Fruit fly (Drosophila melanogaster) whole organism, embryonic: ENCODE results near the gene CG3703.

Source experiments
- Atf3 ChIP-seq: fragments of 200-800 bp; sonication (Bioruptor generic); optimal IDR thresholded peaks from 3 replicates; lab custom pipeline; 2016; ENCODE audit warnings: missing biosample characterization, missing genetic modification characterization
- B-H1 ChIP-seq: fragments of 200-800 bp; sonication (Bioruptor generic); IDR thresholded peaks from 3 replicates; pipeline ENCODE4 v1.3.6; 2022; ENCODE audit warnings: missing biosample characterization, missing genetic modification characterization
- C15 ChIP-seq: fragments of 200-800 bp; sonication (Bioruptor generic); IDR thresholded peaks from 3 replicates; pipeline ENCODE4 v1.3.6; 2022; ENCODE audit warnings: missing biosample characterization, missing genetic modification characterization
- CG10321 ChIP-seq: fragments of 200-800 bp; sonication (Bioruptor generic); IDR thresholded peaks from 2 replicates; pipeline ENCODE4 v1.3.6; 2022; ENCODE audit warnings: missing biosample characterization, missing genetic modification characterization
- CG11695 ChIP-seq: fragments of 200-800 bp; sonication (Bioruptor generic); IDR thresholded peaks from 3 replicates; pipeline ENCODE4 v1.3.6; 2022; ENCODE audit warnings: missing biosample characterization, missing genetic modification characterization
- CG12299 ChIP-seq: fragments of 200-800 bp; sonication (Bioruptor generic); optimal IDR thresholded peaks from 2 replicates; lab custom pipeline; 2018; ENCODE audit warnings: missing biosample characterization, mild to moderate bottlenecking, missing genetic modification characterization
- CG12659 ChIP-seq: fragments of 200-800 bp; sonication (Bioruptor generic); optimal IDR thresholded peaks from 3 replicates; lab custom pipeline; 2017; ENCODE audit warnings: mild to moderate bottlenecking, missing biosample characterization, missing genetic modification reagents, missing genetic modification characterization
- CG12744 ChIP-seq: fragments of 200-800 bp; sonication (Bioruptor generic); optimal IDR thresholded peaks from 2 replicates; lab custom pipeline; 2016; ENCODE audit warnings: missing biosample characterization, missing genetic modification characterization
- CG12769 ChIP-seq: fragments of 200-800 bp; sonication (Bioruptor generic); optimal IDR thresholded peaks from 2 replicates; lab custom pipeline; 2019; ENCODE audit warnings: missing biosample characterization, mild to moderate bottlenecking, missing genetic modification characterization, moderate library complexity
- CG13424 ChIP-seq: fragments of 200-800 bp; sonication (Bioruptor generic); optimal IDR thresholded peaks from 2 replicates; lab custom pipeline; 2019; ENCODE audit warnings: missing biosample characterization, mild to moderate bottlenecking, missing genetic modification characterization, moderate library complexity
- CG15601 ChIP-seq: fragments of 200-800 bp; sonication (Bioruptor generic); optimal IDR thresholded peaks from 3 replicates; lab custom pipeline; 2019; ENCODE audit warnings: missing biosample characterization, mild to moderate bottlenecking, missing genetic modification characterization, moderate library complexity
- CG18599 ChIP-seq: fragments of 200-800 bp; sonication (Bioruptor generic); optimal IDR thresholded peaks from 3 replicates; lab custom pipeline; 2017; ENCODE audit warnings: missing biosample characterization, missing genetic modification characterization, mild to moderate bottlenecking, moderate library complexity, missing genetic modification reagents
- CG3065 ChIP-seq: fragments of 200-800 bp; sonication (Bioruptor generic); optimal IDR thresholded peaks from 2 replicates; lab custom pipeline; 2016; ENCODE audit warnings: missing biosample characterization, missing genetic modification characterization
- CG3281 ChIP-seq: fragments of 200-800 bp; sonication (Bioruptor generic); optimal IDR thresholded peaks from 3 replicates; lab custom pipeline; 2017; ENCODE audit warnings: missing biosample characterization, mild to moderate bottlenecking, missing genetic modification characterization
- CG3847 ChIP-seq: fragments of 200-800 bp; sonication (Bioruptor generic); IDR thresholded peaks from 2 replicates; pipeline ENCODE4 v1.3.6; 2022; ENCODE audit warnings: missing biosample characterization, missing genetic modification characterization
- CG6765 ChIP-seq: fragments of 200-800 bp; sonication (Bioruptor generic); optimal IDR thresholded peaks from 3 replicates; lab custom pipeline; 2017; ENCODE audit warnings: missing biosample characterization, mild to moderate bottlenecking, missing genetic modification characterization
- CG6813 ChIP-seq: fragments of 200-800 bp; sonication (Bioruptor generic); optimal IDR thresholded peaks from 2 replicates; lab custom pipeline; 2017; ENCODE audit warnings: missing biosample characterization, missing genetic modification characterization, mild to moderate bottlenecking, moderate library complexity, missing genetic modification reagents
- D ChIP-seq, 2 experiments: fragments of 200-800 bp in 1 of 2; fragments of >200 bp in 1 of 2; sonication (Bioruptor generic) in 1 of 2; optimal IDR thresholded peaks; 2 replicates in 1 of 2; 3 replicates in 1 of 2; lab custom pipeline; 2017; ENCODE audit warnings: mild to moderate bottlenecking in 1 of 2, missing biosample characterization in 1 of 2, missing genetic modification characterization in 1 of 2, missing genetic modification reagents in 1 of 2
- Dek ChIP-seq: fragments of 200-800 bp; sonication (Bioruptor generic); optimal IDR thresholded peaks from 3 replicates; lab custom pipeline; 2019; ENCODE audit warnings: missing biosample characterization, mild to moderate bottlenecking, missing genetic modification characterization, moderate library complexity
- Dll ChIP-seq: fragments of 200-800 bp; sonication (Bioruptor generic); IDR thresholded peaks from 4 replicates; pipeline ENCODE4 v1.3.6; 2022; ENCODE audit warnings: missing biosample characterization, missing genetic modification characterization; ENCODE audit not compliant: partially characterized antibody
- Drgx ChIP-seq: fragments of 200-800 bp; sonication (Bioruptor generic); IDR thresholded peaks from 2 replicates; pipeline ENCODE4 v1.3.6; 2022; ENCODE audit warnings: missing biosample characterization, missing genetic modification characterization
- Elba2 ChIP-seq: fragments of 200-800 bp; sonication (Bioruptor generic); optimal IDR thresholded peaks from 3 replicates; lab custom pipeline; 2016; ENCODE audit warnings: missing biosample characterization, missing genetic modification characterization
- Fer2 ChIP-seq: fragments of 200-800 bp; sonication (Bioruptor generic); optimal IDR thresholded peaks from 2 replicates; lab custom pipeline; 2018; ENCODE audit warnings: missing biosample characterization, mild to moderate bottlenecking, missing genetic modification characterization, moderate library complexity
- H2.0 ChIP-seq: fragments of 200-800 bp; sonication (Bioruptor generic); IDR thresholded peaks from 2 replicates; pipeline ENCODE4 v1.3.6; 2022; ENCODE audit warnings: missing biosample characterization, missing genetic modification characterization
- Hr78 ChIP-seq, 2 experiments: fragments of 200-800 bp in 1 of 2; fragments of >200 bp in 1 of 2; sonication (Bioruptor generic) in 1 of 2; optimal IDR thresholded peaks; 2 replicates each; lab custom pipeline; 2017 to 2019; ENCODE audit warnings: missing biosample characterization in 2 of 2, missing genetic modification characterization in 2 of 2, mild to moderate bottlenecking in 1 of 2, moderate library complexity in 1 of 2
- Mes4 ChIP-seq: fragments of 200-800 bp; sonication (Bioruptor generic); optimal IDR thresholded peaks from 2 replicates; lab custom pipeline; 2016; ENCODE audit warnings: missing biosample characterization, missing genetic modification characterization
- Myb ChIP-seq: fragments of 200-800 bp; sonication (Bioruptor generic); optimal IDR thresholded peaks from 2 replicates; lab custom pipeline; 2016; ENCODE audit warnings: missing biosample characterization, missing genetic modification characterization
- Nf-YC ChIP-seq: fragments of 200-800 bp; optimal IDR thresholded peaks from 3 replicates; lab custom pipeline; 2019; ENCODE audit warnings: missing biosample characterization, mild to moderate bottlenecking, missing genetic modification characterization, moderate library complexity
- Poxn ChIP-seq: fragments of 200-800 bp; sonication (Bioruptor generic); IDR thresholded peaks from 2 replicates; pipeline ENCODE4 v1.3.6; 2022; ENCODE audit warnings: missing biosample characterization, missing genetic modification characterization
- Sox100B ChIP-seq: fragments of 200-800 bp; sonication (Bioruptor generic); optimal IDR thresholded peaks from 3 replicates; lab custom pipeline; 2018; ENCODE audit warnings: missing biosample characterization, mild to moderate bottlenecking, missing genetic modification characterization
- aop ChIP-seq: fragments of 200-800 bp; sonication (Bioruptor generic); IDR thresholded peaks from 2 replicates; pipeline ENCODE4 v1.3.6; 2022; ENCODE audit warnings: missing biosample characterization, missing genetic modification characterization
- ash1 ChIP-seq: fragments of 200-800 bp; sonication (Bioruptor generic); optimal IDR thresholded peaks from 2 replicates; lab custom pipeline; 2018; ENCODE audit warnings: missing biosample characterization, mild to moderate bottlenecking, missing genetic modification characterization
- crc ChIP-seq: fragments of 200-800 bp; sonication (Bioruptor generic); optimal IDR thresholded peaks from 2 replicates; lab custom pipeline; 2016; ENCODE audit warnings: missing biosample characterization, missing genetic modification characterization
- crol ChIP-seq: fragments of 200-800 bp; sonication (Bioruptor generic); IDR thresholded peaks from 2 replicates; pipeline ENCODE4 v1.3.6; 2022; ENCODE audit warnings: missing biosample characterization, missing genetic modification characterization
- dimm ChIP-seq: fragments of 200-800 bp; sonication (Bioruptor generic); IDR thresholded peaks from 2 replicates; pipeline ENCODE4 v1.3.6; 2022; ENCODE audit warnings: missing biosample characterization, missing genetic modification characterization
- fd102C ChIP-seq: fragments of 200-800 bp; sonication (Bioruptor generic); optimal IDR thresholded peaks from 2 replicates; lab custom pipeline; 2018; ENCODE audit warnings: missing biosample characterization, mild to moderate bottlenecking, missing genetic modification characterization, moderate library complexity
- ham ChIP-seq: fragments of 200-800 bp; sonication (Bioruptor generic); IDR thresholded peaks from 2 replicates; pipeline ENCODE4 v1.3.6; 2022; ENCODE audit warnings: missing biosample characterization, missing genetic modification characterization
- her ChIP-seq: fragments of 200-800 bp; sonication (Bioruptor generic); optimal IDR thresholded peaks from 2 replicates; lab custom pipeline; 2016; ENCODE audit warnings: missing biosample characterization, missing genetic modification characterization
- hkb ChIP-seq, 2 experiments: fragments of 200-800 bp in 1 of 2; fragments of >200 bp in 1 of 2; sonication (Bioruptor generic) in 1 of 2; IDR thresholded peaks in 1 of 2; optimal IDR thresholded peaks in 1 of 2; 2 replicates each; pipeline versions ENCODE4 v1.3.6 to Lab custom; 2017 to 2022; ENCODE audit warnings: missing biosample characterization in 1 of 2, missing genetic modification characterization in 1 of 2
- hth ChIP-seq: fragments of >200 bp; optimal IDR thresholded peaks from 2 replicates; lab custom pipeline; 2017; ENCODE audit warnings: inconsistent platforms
- ind ChIP-seq: fragments of 200-800 bp; sonication (Bioruptor generic); optimal IDR thresholded peaks from 3 replicates; lab custom pipeline; 2016; ENCODE audit warnings: missing biosample characterization, missing genetic modification characterization
- mirr ChIP-seq: fragments of 200-800 bp; sonication (Bioruptor generic); optimal IDR thresholded peaks from 3 replicates; lab custom pipeline; 2018; ENCODE audit warnings: missing biosample characterization, mild to moderate bottlenecking, missing genetic modification characterization
- salm ChIP-seq: fragments of 200-800 bp; sonication (Bioruptor generic); optimal IDR thresholded peaks from 2 replicates; lab custom pipeline; 2018; ENCODE audit warnings: missing biosample characterization, mild to moderate bottlenecking, missing genetic modification characterization
- sens ChIP-seq: fragments of 200-800 bp; sonication (Bioruptor generic); peaks from one replicate; lab custom pipeline; 2016; ENCODE audit warnings: missing biosample characterization, missing genetic modification characterization
- slbo ChIP-seq: fragments of 200-800 bp; sonication (Bioruptor generic); IDR thresholded peaks from 2 replicates; pipeline ENCODE4 v1.3.6; 2022; ENCODE audit warnings: missing biosample characterization, missing genetic modification characterization
- sug ChIP-seq: fragments of 200-800 bp; optimal IDR thresholded peaks from 2 replicates; lab custom pipeline; 2019; ENCODE audit warnings: missing biosample characterization, mild to moderate bottlenecking, missing genetic modification characterization, moderate library complexity
- twi ChIP-seq: fragments of 200-800 bp; optimal IDR thresholded peaks from 2 replicates; lab custom pipeline; 2019; ENCODE audit warnings: missing biosample characterization, mild to moderate bottlenecking, missing genetic modification characterization, moderate library complexity
- vnd ChIP-seq: fragments of 200-800 bp; sonication (Bioruptor generic); IDR thresholded peaks from 3 replicates; pipeline ENCODE4 v1.3.6; 2022; ENCODE audit warnings: missing biosample characterization, missing genetic modification characterization; ENCODE audit not compliant: partially characterized antibody
- wdn ChIP-seq: fragments of 200-800 bp; sonication (Bioruptor generic); IDR thresholded peaks from 2 replicates; pipeline ENCODE4 v1.3.6; 2022; ENCODE audit warnings: missing biosample characterization, missing genetic modification characterization
- wor ChIP-seq: fragments of 200-800 bp; sonication (Bioruptor generic); IDR thresholded peaks from 2 replicates; pipeline ENCODE4 v1.3.6; 2022; ENCODE audit warnings: missing biosample characterization, missing genetic modification characterization
- zen2 ChIP-seq: fragments of 200-800 bp; sonication (Bioruptor generic); IDR thresholded peaks from 3 replicates; pipeline ENCODE4 v1.3.6; 2022; ENCODE audit warnings: missing biosample characterization, missing genetic modification characterization; ENCODE audit not compliant: partially characterized antibody
- zf30C ChIP-seq: fragments of 200-800 bp; sonication (Bioruptor generic); optimal IDR thresholded peaks from 3 replicates; lab custom pipeline; 2018; ENCODE audit warnings: missing biosample characterization, mild to moderate bottlenecking, missing genetic modification characterization

CG3703 gene

dm6 chrX:948285-948556 is 2.6 kb upstream of the CG3703 start (continued):
- no peak for TF ChIP-seq hkb (optimal IDR thresholded peaks at IDR 0.05; lab: Kevin White, UChicago)
- TF ChIP-seq hkb (GFP tag; IDR thresholded peaks at IDR 0.05; lab: Robert Waterston, UW), result 0 out of 2 replicates have a peak, but pooled peaks have one; percentile 32
- no peak for TF ChIP-seq ham (GFP tag; lab: Robert Waterston, UW)
- TF ChIP-seq Myb (GFP tag; lab: Kevin White, UChicago), result no peak
- no peak for TF ChIP-seq CG13424 (tag; lab: Kevin White, UChicago)
- no peak for TF ChIP-seq Poxn (GFP tag; lab: Robert Waterston, UW)
- no peak for TF ChIP-seq CG12744
- TF ChIP-seq her (GFP tag; lab: Kevin White, UChicago), result no peak
- TF ChIP-seq Elba2 (GFP tag; lab: Kevin White, UChicago), result no peak
- no peak for TF ChIP-seq CG3065
- peak; percentile 14 for TF ChIP-seq sug (tag; lab: Kevin White, UChicago)
- no peak for TF ChIP-seq wor (GFP tag; lab: Robert Waterston, UW)
- TF ChIP-seq Atf3 (GFP tag; lab: Kevin White, UChicago), result no peak
- no peak; the same call in 1 of the 2 replicates for TF ChIP-seq wdn
- no peak for TF ChIP-seq CG6813 (GFP tag; lab: Kevin White, UChicago)
- no peak for TF ChIP-seq twi (tag; lab: Kevin White, UChicago)
- TF ChIP-seq mirr (GFP tag; lab: Kevin White, UChicago), result no peak
- TF ChIP-seq aop (GFP tag; lab: Robert Waterston, UW), result no peak
- no peak for TF ChIP-seq Dll
- no peak for TF ChIP-seq dimm
- no peak for TF ChIP-seq sens
- no peak for TF ChIP-seq fd102C
- TF ChIP-seq slbo (GFP tag; lab: Robert Waterston, UW), result peak; percentile 69
- no peak for TF ChIP-seq CG6765 (GFP tag; lab: Kevin White, UChicago)
- no peak for TF ChIP-seq ash1 (GFP tag; lab: Kevin White, UChicago)
- TF ChIP-seq Drgx (GFP tag; lab: Robert Waterston, UW), result no peak
- no peak for TF ChIP-seq salm (tag; lab: Kevin White, UChicago)
- TF ChIP-seq CG12299 (tag; lab: Kevin White, UChicago), result no peak
- peak; percentile 75 for TF ChIP-seq CG18599 (GFP tag; lab: Kevin White, UChicago)
- TF ChIP-seq CG11695 (GFP tag; lab: Robert Waterston, UW), result no peak
- no peak for TF ChIP-seq crol (GFP tag; lab: Robert Waterston, UW)
- no peak for TF ChIP-seq zf30C (GFP tag; lab: Kevin White, UChicago)
- TF ChIP-seq Dek, result no peak
- TF ChIP-seq CG15601 (tag; lab: Kevin White, UChicago), result no peak
- TF ChIP-seq CG12659, result no peak
- TF ChIP-seq CG10321 (GFP tag; lab: Robert Waterston, UW), result no peak
- no peak for TF ChIP-seq crc (GFP tag; lab: Kevin White, UChicago)
- peak; percentile 72 for TF ChIP-seq CG12769 (tag; lab: Kevin White, UChicago)
- no peak for TF ChIP-seq Nf-YC (tag; lab: Kevin White, UChicago)
- no peak for TF ChIP-seq Fer2 (tag; lab: Kevin White, UChicago)
- TF ChIP-seq Mes4, result no peak
- TF ChIP-seq B-H1 (GFP tag; lab: Robert Waterston, UW), result no peak
- no peak for TF ChIP-seq Hr78 (GFP tag; optimal IDR thresholded peaks at IDR 0.05; lab: Kevin White, UChicago)
- no peak for TF ChIP-seq C15 (GFP tag; lab: Robert Waterston, UW)
- TF ChIP-seq vnd (GFP tag; lab: Robert Waterston, UW), result no peak
- no peak for TF ChIP-seq zen2 (GFP tag; lab: Robert Waterston, UW)
- TF ChIP-seq H2.0 (GFP tag; lab: Robert Waterston, UW), result no peak
- TF ChIP-seq hth (lab: Kevin White, UChicago), result no peak
- no peak for TF ChIP-seq D (optimal IDR thresholded peaks at IDR 0.05; lab: Kevin White, UChicago)
- TF ChIP-seq D (GFP tag; optimal IDR thresholded peaks at IDR 0.05; lab: Kevin White, UChicago), result no peak
- peak; percentile 27; the same call in 1 of the 2 replicates for TF ChIP-seq CG3847 (GFP tag; lab: Robert Waterston, UW)
- TF ChIP-seq ind, result peak; percentile 6
- no peak for TF ChIP-seq CG3281
- no peak for TF ChIP-seq Sox100B
